ENCODE assay signal across 4 worm cellular contexts in the genomic region with DNA sequence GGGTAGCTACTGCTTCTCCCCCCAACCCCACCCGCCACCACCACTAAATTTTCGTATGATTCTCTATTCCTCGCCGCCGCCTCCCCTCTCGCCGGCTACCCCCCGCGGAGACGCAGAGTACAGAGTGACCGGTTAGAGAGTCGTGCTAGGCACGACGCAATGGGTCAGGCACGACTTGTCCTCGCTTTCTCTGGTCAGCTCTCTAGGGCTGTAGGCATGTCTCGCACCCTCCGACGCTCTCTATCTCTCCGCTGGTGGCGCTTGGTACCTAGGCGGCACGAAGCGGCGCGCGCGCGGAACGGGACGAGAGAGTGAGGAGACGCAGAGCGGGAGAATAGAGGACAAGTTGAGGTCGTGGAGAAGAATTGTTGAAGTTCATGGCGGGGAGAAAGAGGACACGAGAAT.
TF ChIP-seq lines count a peak whose summit lies in the region.

No protein-coding gene starts in this region.

TF ChIP-seq in whole organism, L2 larva, 48 proteins besides CTCF, POLR2A, EP300 and RAD21 (continued from another document):
- TF ChIP-seq egl-27 (tag; optimal IDR thresholded peaks at IDR 0.05; lab: Kevin White, UChicago) (peak; percentile 86), mbf-1 (tag; optimal IDR thresholded peaks at IDR 0.05; lab: Kevin White, UChicago) (no peak), lin-13 (GFP tag; optimal IDR thresholded peaks at IDR 0.05; lab: Kevin White, UChicago) (peak; percentile 61), aly-2 (tag; optimal IDR thresholded peaks at IDR 0.05; lab: Kevin White, UChicago) (no peak), ztf-1 (GFP tag; conservative IDR thresholded peaks at IDR 0.05; lab: Robert Waterston, UW) (no peak), nhr-77 (tag; optimal IDR thresholded peaks at IDR 0.05; lab: Kevin White, UChicago) (no peak), ama-1 (optimal IDR thresholded peaks at IDR 0.05; lab: Kevin White, UChicago) (no peak), unc-39 (tag; optimal IDR thresholded peaks at IDR 0.05; lab: Kevin White, UChicago) (no peak), nhr-6 (tag; optimal IDR thresholded peaks at IDR 0.05; lab: Kevin White, UChicago) (no peak), ztf-4 (tag; optimal IDR thresholded peaks at IDR 0.05; lab: Kevin White, UChicago) (no peak), blmp-1 (tag; optimal IDR thresholded peaks at IDR 0.05; lab: Kevin White, UChicago; ENCODE audit: insufficient read depth) (peak; percentile 82), nhr-23 (tag; optimal IDR thresholded peaks at IDR 0.05; lab: Kevin White, UChicago) (no peak), crh-2 (tag; optimal IDR thresholded peaks at IDR 0.05; lab: Kevin White, UChicago) (peak; percentile 46), elt-3 (tag; optimal IDR thresholded peaks at IDR 0.05; lab: Kevin White, UChicago) (no peak), nhr-10 (tag; optimal IDR thresholded peaks at IDR 0.05; lab: Kevin White, UChicago) (no peak), ztf-11 (tag; optimal IDR thresholded peaks at IDR 0.05; lab: Kevin White, UChicago) (no peak), snpc-4 (tag; optimal IDR thresholded peaks at IDR 0.05; lab: Kevin White, UChicago) (no peak), Y55F3AM.14 (GFP tag; optimal IDR thresholded peaks at IDR 0.05; lab: Kevin White, UChicago) (peak; percentile 87), ZK546.5 (tag; optimal IDR thresholded peaks at IDR 0.05; lab: Kevin White, UChicago) (no peak), C34F6.9 (tag; optimal IDR thresholded peaks at IDR 0.05; lab: Kevin White, UChicago) (peak; percentile 43), dmd-4 (tag; optimal IDR thresholded peaks at IDR 0.05; lab: Kevin White, UChicago) (no peak), nhr-237 (tag; optimal IDR thresholded peaks at IDR 0.05; lab: Kevin White, UChicago) (peak; percentile 52), sma-3 (GFP tag; optimal IDR thresholded peaks at IDR 0.05; lab: Kevin White, UChicago) (peak; percentile 89), lsy-2 (tag; optimal IDR thresholded peaks at IDR 0.05; lab: Kevin White, UChicago) (peak; percentile 32 to 85), lin-11 (tag; optimal IDR thresholded peaks at IDR 0.05; lab: Kevin White, UChicago) (peak; percentile 39), unc-55 (GFP tag; optimal IDR thresholded peaks at IDR 0.05; lab: Kevin White, UChicago) (peak; percentile 83), elt-1 (tag; optimal IDR thresholded peaks at IDR 0.05; lab: Kevin White, UChicago) (peak; percentile 43)
TF ChIP-seq in whole organism, L2 larva: peak in this region for 26.

TF ChIP-seq in whole organism, L4 larva, 104 proteins besides CTCF, POLR2A, EP300 and RAD21 (continued from another document and continues in another):
- TF ChIP-seq nhr-111 (GFP tag; optimal IDR thresholded peaks at IDR 0.05; lab: Kevin White, UChicago) (no peak), jun-1 (tag; optimal IDR thresholded peaks at IDR 0.05; lab: Kevin White, UChicago) (peak; percentile 39), ctbp-1 (GFP tag; IDR thresholded peaks at IDR 0.05; lab: Robert Waterston, UW) (peak; percentile 83), cey-2 (tag; optimal IDR thresholded peaks at IDR 0.05; lab: Kevin White, UChicago; ENCODE audit: borderline replicate concordance, insufficient read depth) (peak; percentile 35), ceh-82 (tag; optimal IDR thresholded peaks at IDR 0.05; lab: Kevin White, UChicago) (no peak), F37D6.2 (tag; optimal IDR thresholded peaks at IDR 0.05; lab: Kevin White, UChicago) (peak; percentile 43), hif-1 (tag; optimal IDR thresholded peaks at IDR 0.05; lab: Kevin White, UChicago) (peak in 1 of 2 experiments; percentile 84), spr-1 (tag; optimal IDR thresholded peaks at IDR 0.05; lab: Kevin White, UChicago) (peak; percentile 85), T26A8.4 (GFP tag; IDR thresholded peaks at IDR 0.05; lab: Robert Waterston, UW) (peak; percentile 95), mdl-1 (tag; optimal IDR thresholded peaks at IDR 0.05; lab: Kevin White, UChicago) (peak; percentile 94 to 95), mep-1 (tag; optimal IDR thresholded peaks at IDR 0.05; lab: Kevin White, UChicago) (peak; percentile 85), lin-38 (GFP tag; IDR thresholded peaks at IDR 0.05; lab: Robert Waterston, UW) (peak; percentile 61), lin-15B (tag; optimal IDR thresholded peaks at IDR 0.05; lab: Kevin White, UChicago) (no peak), Y48G9A.11 (GFP tag; IDR thresholded peaks at IDR 0.05; lab: Robert Waterston, UW) (no peak), fkh-10 (GFP tag; optimal IDR thresholded peaks at IDR 0.05; lab: Kevin White, UChicago) (peak; percentile 62), saeg-2 (GFP tag; IDR thresholded peaks at IDR 0.05; lab: Robert Waterston, UW) (peak; percentile 88), dmd-6 (GFP tag; IDR thresholded peaks at IDR 0.05; lab: Robert Waterston, UW) (peak; percentile 63), daf-12 (tag; optimal IDR thresholded peaks at IDR 0.05; lab: Kevin White, UChicago) (no peak), nhr-28 (tag; optimal IDR thresholded peaks at IDR 0.05; lab: Kevin White, UChicago) (peak; percentile 70), nhr-77 (tag; optimal IDR thresholded peaks at IDR 0.05; lab: Kevin White, UChicago) (peak; percentile 53), skn-1 (tag; optimal IDR thresholded peaks at IDR 0.05; lab: Kevin White, UChicago) (no peak), madf-9 (GFP tag; conservative IDR thresholded peaks at IDR 0.05; lab: Robert Waterston, UW) (peak; percentile 100), Y5F2A.4 (GFP tag; optimal IDR thresholded peaks at IDR 0.05; lab: Kevin White, UChicago) (no peak), ceh-20 (GFP tag; IDR thresholded peaks at IDR 0.05; lab: Robert Waterston, UW) (peak; percentile 69), ceh-44 (GFP tag; IDR thresholded peaks at IDR 0.05; lab: Robert Waterston, UW) (0 out of 2 replicates have a peak, but pooled peaks have one; percentile 32), hmg-1.1 (GFP tag; IDR thresholded peaks at IDR 0.05; lab: Robert Waterston, UW) (peak; percentile 93), zfp-2 (tag; optimal IDR thresholded peaks at IDR 0.05; lab: Kevin White, UChicago) (no peak), nhr-6 (tag; optimal IDR thresholded peaks at IDR 0.05; lab: Kevin White, UChicago) (peak; percentile 58), mxl-3 (GFP tag; optimal IDR thresholded peaks at IDR 0.05; lab: Kevin White, UChicago) (peak; percentile 99), nhr-10 (tag; optimal IDR thresholded peaks at IDR 0.05; lab: Kevin White, UChicago) (no peak), aly-2 (tag; optimal IDR thresholded peaks at IDR 0.05; lab: Kevin White, UChicago) (no peak), nhr-42 (GFP tag; IDR thresholded peaks at IDR 0.05; lab: Robert Waterston, UW) (peak; percentile 80), lin-1 (GFP tag; IDR thresholded peaks at IDR 0.05; lab: Robert Waterston, UW) (peak; percentile 77), lin-13 (GFP tag; optimal IDR thresholded peaks at IDR 0.05; lab: Kevin White, UChicago) (peak; percentile 51), dmd-9 (GFP tag; IDR thresholded peaks at IDR 0.05; lab: Robert Waterston, UW) (no peak)

TF ChIP-seq in whole organism, late embryonic, 69 proteins besides CTCF, POLR2A, EP300 and RAD21 (continued from another document and continues in another):
- peak; percentile 39 for TF ChIP-seq unc-86 (tag; optimal IDR thresholded peaks at IDR 0.05; lab: Kevin White, UChicago)
- no peak for TF ChIP-seq K02D7.2 (tag; optimal IDR thresholded peaks at IDR 0.05; lab: Kevin White, UChicago)
- no peak for TF ChIP-seq che-1 (tag; optimal IDR thresholded peaks at IDR 0.05; lab: Kevin White, UChicago)
- no peak for TF ChIP-seq K09A11.1 (tag; optimal IDR thresholded peaks at IDR 0.05; lab: Kevin White, UChicago; ENCODE audit: insufficient read depth)
- TF ChIP-seq elt-2 (tag; optimal IDR thresholded peaks at IDR 0.05; lab: Kevin White, UChicago), result peak; percentile 61
- TF ChIP-seq fkh-10 (GFP tag; optimal IDR thresholded peaks at IDR 0.05; lab: Kevin White, UChicago), result no peak
- no peak for TF ChIP-seq pha-4 (tag; optimal IDR thresholded peaks at IDR 0.05; lab: Kevin White, UChicago)
- TF ChIP-seq pat-9 (tag; optimal IDR thresholded peaks at IDR 0.05; lab: Kevin White, UChicago), result no peak
- no peak for TF ChIP-seq npax-4 (tag; optimal IDR thresholded peaks at IDR 0.05; lab: Kevin White, UChicago)
- peak; percentile 99 for TF ChIP-seq F13H6.1 (tag; optimal IDR thresholded peaks at IDR 0.05; lab: Kevin White, UChicago)
- TF ChIP-seq pros-1 (tag; optimal IDR thresholded peaks at IDR 0.05; lab: Kevin White, UChicago), result peak; percentile 90
- peak; percentile 19 for TF ChIP-seq ceh-19 (GFP tag; optimal IDR thresholded peaks at IDR 0.05; lab: Kevin White, UChicago)
- TF ChIP-seq zip-5 (tag; optimal IDR thresholded peaks at IDR 0.05; lab: Kevin White, UChicago), result no peak
- peak; percentile 15 for TF ChIP-seq fkh-6 (tag; optimal IDR thresholded peaks at IDR 0.05; lab: Kevin White, UChicago)
- TF ChIP-seq ceh-6 (GFP tag; optimal IDR thresholded peaks at IDR 0.05; lab: Kevin White, UChicago), result peak; percentile 19
- TF ChIP-seq ceh-34 (tag; optimal IDR thresholded peaks at IDR 0.05; lab: Kevin White, UChicago), result peak; percentile 81
- peak; percentile 18 for TF ChIP-seq syd-9 (tag; optimal IDR thresholded peaks at IDR 0.05; lab: Kevin White, UChicago)
- TF ChIP-seq hlh-13 (GFP tag; optimal IDR thresholded peaks at IDR 0.05; lab: Kevin White, UChicago), result no peak
- TF ChIP-seq lim-6 (tag; optimal IDR thresholded peaks at IDR 0.05; lab: Kevin White, UChicago), result no peak
- no peak for TF ChIP-seq ahr-1 (tag; optimal IDR thresholded peaks at IDR 0.05; lab: Kevin White, UChicago)
- TF ChIP-seq C08G9.2 (tag; optimal IDR thresholded peaks at IDR 0.05; lab: Kevin White, UChicago), result peak; percentile 68
- no peak for TF ChIP-seq lin-11 (tag; optimal IDR thresholded peaks at IDR 0.05; lab: Kevin White, UChicago)
- no peak for TF ChIP-seq ttx-3 (tag; optimal IDR thresholded peaks at IDR 0.05; lab: Kevin White, UChicago)
- peak; percentile 29 for TF ChIP-seq tbx-7 (tag; optimal IDR thresholded peaks at IDR 0.05; lab: Kevin White, UChicago)
- TF ChIP-seq sox-2 (GFP tag; IDR thresholded peaks at IDR 0.05; lab: Robert Waterston, UW), result no peak
- TF ChIP-seq unc-55 (GFP tag; optimal IDR thresholded peaks at IDR 0.05; lab: Kevin White, UChicago), result peak; percentile 88
- no peak for TF ChIP-seq nhr-232 (tag; optimal IDR thresholded peaks at IDR 0.05; lab: Kevin White, UChicago)
- peak; percentile 53 for TF ChIP-seq dmd-4 (tag; optimal IDR thresholded peaks at IDR 0.05; lab: Kevin White, UChicago; ENCODE audit: borderline replicate concordance)
- TF ChIP-seq elt-4 (tag; optimal IDR thresholded peaks at IDR 0.05; lab: Kevin White, UChicago), result no peak
- TF ChIP-seq pax-1 (tag; optimal IDR thresholded peaks at IDR 0.05; lab: Kevin White, UChicago), result no peak
- TF ChIP-seq ama-1 (optimal IDR thresholded peaks at IDR 0.05; lab: Kevin White, UChicago), result no peak
- peak; percentile 68 for TF ChIP-seq ceh-18 (tag; optimal IDR thresholded peaks at IDR 0.05; lab: Kevin White, UChicago)
- no peak for TF ChIP-seq ceh-9 (tag; optimal IDR thresholded peaks at IDR 0.05; lab: Kevin White, UChicago)
- TF ChIP-seq ceh-48 (tag; optimal IDR thresholded peaks at IDR 0.05; lab: Kevin White, UChicago), result no peak
- peak; percentile 54 for TF ChIP-seq sdc-2 (tag; optimal IDR thresholded peaks at IDR 0.05; lab: Kevin White, UChicago)
- TF ChIP-seq dve-1 (tag; optimal IDR thresholded peaks at IDR 0.05; lab: Kevin White, UChicago), result peak; percentile 64
- TF ChIP-seq hlh-6 (tag; optimal IDR thresholded peaks at IDR 0.05; lab: Kevin White, UChicago), result peak; percentile 66
- TF ChIP-seq unc-42 (tag; optimal IDR thresholded peaks at IDR 0.05; lab: Kevin White, UChicago), result peak; percentile 35

TF ChIP-seq in whole organism, mixed stage, embryonic, 35 proteins besides CTCF, POLR2A, EP300 and RAD21 (continued from another document):
- TF ChIP-seq tbx-8 (GFP tag; optimal IDR thresholded peaks at IDR 0.05; lab: Kevin White, UChicago) (no peak), flh-1 (GFP tag; optimal IDR thresholded peaks at IDR 0.05; lab: Kevin White, UChicago) (no peak), sem-2 (GFP tag; optimal IDR thresholded peaks at IDR 0.05; lab: Kevin White, UChicago) (no peak), bed-3 (GFP tag; optimal IDR thresholded peaks at IDR 0.05; lab: Kevin White, UChicago) (no peak), ceh-83 (GFP tag; optimal IDR thresholded peaks at IDR 0.05; lab: Kevin White, UChicago) (peak; percentile 57), sptf-1 (tag; optimal IDR thresholded peaks at IDR 0.05; lab: Kevin White, UChicago) (peak; percentile 83), nhr-12 (tag; optimal IDR thresholded peaks at IDR 0.05; lab: Kevin White, UChicago) (no peak)
